Worm (Caenorhabditis elegans) whole organism, L1 larva: Measurements from ENCODE around the gene nspg-7.2.

Experiments used
- C04F5.9 ChIP-seq: sonication (generic microtip); optimal IDR thresholded peaks from 2 replicates; lab custom pipeline; 2016; ENCODE audit warnings: missing genetic modification characterization, missing compliant biosample characterization
- F16B12.6 ChIP-seq: fragments of 150-350 bp; optimal IDR thresholded peaks from 2 replicates; lab custom pipeline; 2014; ENCODE audit warnings: missing biosample characterization, missing genetic modification characterization
- Y116A8C.19 ChIP-seq: sonication (generic microtip); optimal IDR thresholded peaks from 2 replicates; lab custom pipeline; 2016; ENCODE audit warnings: missing compliant biosample characterization, missing genetic modification characterization, borderline replicate concordance
- aha-1 ChIP-seq: fragments of 150-350 bp; optimal IDR thresholded peaks from 2 replicates; lab custom pipeline; 2014; ENCODE audit warnings: missing biosample characterization, missing genetic modification characterization
- alr-1 ChIP-seq: fragments of 200-800 bp; sonication (Bioruptor generic); optimal IDR thresholded peaks from 2 replicates; lab custom pipeline; 2018; ENCODE audit warnings: borderline replicate concordance, mild to moderate bottlenecking, missing genetic modification characterization, missing compliant biosample characterization
- ceh-63 ChIP-seq: fragments of 200-800 bp; sonication (Bioruptor generic); optimal IDR thresholded peaks from 2 replicates; lab custom pipeline; 2018; ENCODE audit warnings: mild to moderate bottlenecking, missing genetic modification characterization, missing compliant biosample characterization
- ceh-90 ChIP-seq: sonication (generic microtip); optimal IDR thresholded peaks from 2 replicates; lab custom pipeline; 2016; ENCODE audit warnings: missing genetic modification characterization, missing compliant biosample characterization
- ces-1 ChIP-seq: fragments of 150-350 bp; optimal IDR thresholded peaks from 2 replicates; lab custom pipeline; 2014; ENCODE audit warnings: missing biosample characterization, missing genetic modification reagents, missing genetic modification characterization
- dpl-1 ChIP-seq, 3 experiments: fragments of 150-350 bp in 2 of 3; sonication (generic microtip) in 1 of 3; optimal IDR thresholded peaks; 2 replicates each; lab custom pipeline; 2014 to 2017; ENCODE audit warnings: missing biosample characterization in 3 of 3, missing genetic modification characterization in 3 of 3, missing genetic modification reagents in 3 of 3
- egl-27 ChIP-seq, 2 experiments: fragments of 150-350 bp in 1 of 2; sonication (generic microtip); optimal IDR thresholded peaks; 3 replicates each; lab custom pipeline; 2017 to 2018; ENCODE audit warnings: missing biosample characterization in 2 of 2, missing genetic modification characterization in 2 of 2, missing genetic modification reagents in 2 of 2
- elt-2 ChIP-seq: sonication (generic microtip); optimal IDR thresholded peaks from 2 replicates; lab custom pipeline; 2016; ENCODE audit warnings: missing genetic modification characterization, mild to moderate bottlenecking, inconsistent platforms, missing compliant biosample characterization, missing genetic modification reagents
- fkh-10 ChIP-seq: sonication (generic microtip); optimal IDR thresholded peaks from 2 replicates; lab custom pipeline; 2017; ENCODE audit warnings: missing biosample characterization, missing genetic modification reagents, missing genetic modification characterization
- fkh-4 ChIP-seq: sonication (generic microtip); optimal IDR thresholded peaks from 2 replicates; lab custom pipeline; 2016; ENCODE audit warnings: missing compliant biosample characterization, missing genetic modification characterization, borderline replicate concordance
- fkh-8 ChIP-seq: sonication (generic microtip); optimal IDR thresholded peaks from 2 replicates; lab custom pipeline; 2016; ENCODE audit warnings: mild to moderate bottlenecking, missing genetic modification characterization, missing compliant biosample characterization
- fos-1 ChIP-seq: fragments of 150-350 bp; optimal IDR thresholded peaks from 2 replicates; lab custom pipeline; 2014; ENCODE audit warnings: missing biosample characterization, missing genetic modification characterization
- grh-1 ChIP-seq: fragments of 200-800 bp; sonication (Bioruptor generic); IDR thresholded peaks from 2 replicates; pipeline ENCODE4 v1.3.6; 2022; ENCODE audit warnings: missing genetic modification reagents, missing genetic modification characterization, missing compliant biosample characterization
- hlh-17 ChIP-seq: fragments of 200-800 bp; sonication (Bioruptor generic); optimal IDR thresholded peaks from 2 replicates; lab custom pipeline; 2018; ENCODE audit warnings: missing genetic modification characterization, mild to moderate bottlenecking, missing compliant biosample characterization, moderate library complexity, borderline replicate concordance
- irx-1 ChIP-seq: sonication (generic microtip); optimal IDR thresholded peaks from 2 replicates; lab custom pipeline; 2016; ENCODE audit warnings: missing genetic modification characterization, missing compliant biosample characterization
- lin-13 ChIP-seq: fragments of 150-350 bp; optimal IDR thresholded peaks from 2 replicates; lab custom pipeline; 2014; ENCODE audit warnings: missing biosample characterization, missing genetic modification reagents, missing genetic modification characterization
- lin-14 ChIP-seq: fragments of 200-800 bp; sonication (Bioruptor generic); optimal IDR thresholded peaks from 2 replicates; lab custom pipeline; 2018; ENCODE audit warnings: mild to moderate bottlenecking, missing genetic modification characterization, moderate library complexity, missing compliant biosample characterization
- lin-15B ChIP-seq: fragments of 150-350 bp; sonication (generic microtip); optimal IDR thresholded peaks from 3 replicates; lab custom pipeline; 2014; ENCODE audit warnings: missing biosample characterization, missing genetic modification characterization
- lin-35 ChIP-seq, 2 experiments: fragments of 150-350 bp; optimal IDR thresholded peaks; 2 replicates each; lab custom pipeline; 2014; ENCODE audit warnings: missing biosample characterization in 2 of 2, missing genetic modification characterization in 2 of 2, missing genetic modification reagents in 2 of 2
- lir-3 ChIP-seq: sonication (generic microtip); optimal IDR thresholded peaks from 2 replicates; lab custom pipeline; 2016; ENCODE audit warnings: mild to moderate bottlenecking, missing genetic modification characterization, moderate library complexity, missing compliant biosample characterization; ENCODE audit not compliant: poor library complexity
- lsy-2 ChIP-seq, 2 experiments: fragments of 150-350 bp; optimal IDR thresholded peaks; 2 replicates each; lab custom pipeline; 2014; ENCODE audit warnings: missing biosample characterization in 2 of 2, missing genetic modification characterization in 2 of 2
- mab-9 ChIP-seq: fragments of 200-800 bp; sonication (Bioruptor generic); IDR thresholded peaks from 2 replicates; pipeline ENCODE4 v1.3.6; 2022; ENCODE audit warnings: missing genetic modification reagents, missing genetic modification characterization, missing compliant biosample characterization
- mep-1 ChIP-seq: fragments of 150-350 bp; optimal IDR thresholded peaks from 2 replicates; lab custom pipeline; 2014; ENCODE audit warnings: missing biosample characterization, missing genetic modification characterization
- nhr-11 ChIP-seq: fragments of 150-350 bp; optimal IDR thresholded peaks from 2 replicates; lab custom pipeline; 2014; ENCODE audit warnings: missing biosample characterization, missing genetic modification characterization
- nhr-12 ChIP-seq: sonication (generic microtip); optimal IDR thresholded peaks from 2 replicates; lab custom pipeline; 2017; ENCODE audit warnings: missing biosample characterization, missing genetic modification characterization
- nhr-19 ChIP-seq: fragments of 200-800 bp; sonication (Bioruptor generic); conservative IDR thresholded peaks from 2 replicates; pipeline ENCODE4 v1.3.6; 2022; ENCODE audit warnings: missing genetic modification characterization, missing compliant biosample characterization
- nhr-20 ChIP-seq: sonication (generic microtip); optimal IDR thresholded peaks from 2 replicates; lab custom pipeline; 2016; ENCODE audit warnings: mild to moderate bottlenecking, missing genetic modification characterization, missing compliant biosample characterization
- nhr-237 ChIP-seq: fragments of 150-350 bp; optimal IDR thresholded peaks from 2 replicates; lab custom pipeline; 2014; ENCODE audit warnings: missing biosample characterization, missing genetic modification characterization
- nhr-71 ChIP-seq: sonication (generic microtip); optimal IDR thresholded peaks from 2 replicates; lab custom pipeline; 2016; ENCODE audit warnings: mild to moderate bottlenecking, missing genetic modification characterization, moderate library complexity, missing compliant biosample characterization
- nhr-84 ChIP-seq: sonication (generic microtip); optimal IDR thresholded peaks from 2 replicates; lab custom pipeline; 2017; ENCODE audit warnings: missing biosample characterization, missing genetic modification characterization
- nhr-85 ChIP-seq: sonication (generic microtip); peaks from one replicate; lab custom pipeline; 2016; ENCODE audit warnings: missing genetic modification characterization, inconsistent platforms, missing compliant biosample characterization
- pag-3 ChIP-seq: sonication (generic microtip); optimal IDR thresholded peaks from 2 replicates; lab custom pipeline; 2017; ENCODE audit warnings: missing genetic modification characterization, mild to moderate bottlenecking, missing compliant biosample characterization, antibody characterized with exemption, borderline replicate concordance; ENCODE audit not compliant: insufficient read depth
- pax-3 ChIP-seq: fragments of 200-800 bp; sonication (Bioruptor generic); optimal IDR thresholded peaks from 2 replicates; lab custom pipeline; 2018; ENCODE audit warnings: mild to moderate bottlenecking, missing genetic modification characterization, moderate library complexity, missing compliant biosample characterization
- rnt-1 ChIP-seq: sonication (generic microtip); optimal IDR thresholded peaks from 2 replicates; lab custom pipeline; 2016; ENCODE audit warnings: mild to moderate bottlenecking, missing genetic modification characterization, moderate library complexity, missing compliant biosample characterization
- skn-1 ChIP-seq: fragments of 150-350 bp; optimal IDR thresholded peaks from 2 replicates; lab custom pipeline; 2014; ENCODE audit warnings: missing biosample characterization, missing genetic modification characterization
- snpc-4 ChIP-seq: fragments of 150-350 bp; optimal IDR thresholded peaks from 2 replicates; lab custom pipeline; 2014; ENCODE audit warnings: missing biosample characterization, missing genetic modification characterization
- sptf-1 ChIP-seq: fragments of 150-350 bp; optimal IDR thresholded peaks from 2 replicates; lab custom pipeline; 2014; ENCODE audit warnings: missing biosample characterization, missing genetic modification characterization
- sup-37 ChIP-seq: fragments of 200-800 bp; sonication (Bioruptor generic); optimal IDR thresholded peaks from 2 replicates; lab custom pipeline; 2018; ENCODE audit warnings: mild to moderate bottlenecking, missing genetic modification characterization, missing compliant biosample characterization
- tbx-2 ChIP-seq: sonication (generic microtip); optimal IDR thresholded peaks from 2 replicates; lab custom pipeline; 2016; ENCODE audit warnings: missing genetic modification characterization, missing compliant biosample characterization
- unc-130 ChIP-seq: fragments of 150-350 bp; optimal IDR thresholded peaks from 2 replicates; lab custom pipeline; 2017; ENCODE audit warnings: missing biosample characterization, missing genetic modification characterization, inconsistent platforms
- unc-30 ChIP-seq: sonication (generic microtip); optimal IDR thresholded peaks from 2 replicates; lab custom pipeline; 2017; ENCODE audit warnings: missing biosample characterization, missing genetic modification characterization
- unc-86 ChIP-seq: sonication (generic microtip); optimal IDR thresholded peaks from 2 replicates; lab custom pipeline; 2016; ENCODE audit warnings: missing genetic modification characterization, missing compliant biosample characterization
- unc-98 ChIP-seq: fragments of 200-800 bp; sonication (Bioruptor generic); IDR thresholded peaks from 2 replicates; pipeline ENCODE4 v1.3.6; 2022; ENCODE audit warnings: missing genetic modification characterization, missing compliant biosample characterization
- vab-15 ChIP-seq: sonication (generic microtip); optimal IDR thresholded peaks from 2 replicates; lab custom pipeline; 2017; ENCODE audit warnings: missing genotype, mild to moderate bottlenecking, missing genetic modification characterization, missing compliant biosample characterization
- zag-1 ChIP-seq: fragments of 150-350 bp; optimal IDR thresholded peaks from 2 replicates; lab custom pipeline; 2014; ENCODE audit warnings: missing biosample characterization, missing genetic modification characterization
- zip-4 ChIP-seq: fragments of 200-800 bp; sonication (Bioruptor generic); optimal IDR thresholded peaks from 2 replicates; lab custom pipeline; 2018; ENCODE audit warnings: mild to moderate bottlenecking, missing genetic modification characterization, moderate library complexity, missing compliant biosample characterization
- ztf-11 ChIP-seq, 2 experiments: sonication (generic microtip); optimal IDR thresholded peaks; 2 replicates each; lab custom pipeline; 2016 to 2017; ENCODE audit warnings: missing genetic modification characterization in 2 of 2, missing biosample characterization in 1 of 2, missing compliant biosample characterization in 1 of 2

The nspg-7.2 gene

ce11 chrIII:3294283-3294793 is 36.1 kb upstream of the nspg-7.2 start, which contains the start of the genes Y53G8AR.8 and Y53G8AR.6 (continued):
- no peak for TF ChIP-seq unc-98
- TF ChIP-seq zag-1 (tag; lab: Kevin White, UChicago), result no peak
- no peak for TF ChIP-seq rnt-1 (tag; lab: Kevin White, UChicago)
- TF ChIP-seq pax-3 (tag; lab: Kevin White, UChicago), result no peak
- TF ChIP-seq elt-2, result no peak
- no peak for TF ChIP-seq hlh-17 (GFP tag; lab: Kevin White, UChicago)
- no peak for TF ChIP-seq ceh-63 (GFP tag; lab: Kevin White, UChicago)
- no peak for TF ChIP-seq nhr-11 (tag; lab: Kevin White, UChicago)
- no peak for TF ChIP-seq sptf-1 (tag; lab: Kevin White, UChicago)
- no peak for TF ChIP-seq zip-4 (GFP tag; lab: Kevin White, UChicago)
- no peak for TF ChIP-seq irx-1 (tag; lab: Kevin White, UChicago)
- no peak for TF ChIP-seq aha-1 (tag; lab: Kevin White, UChicago)
- TF ChIP-seq lin-35 (GFP tag; optimal IDR thresholded peaks at IDR 0.05; lab: Kevin White, UChicago), result peak; percentile 38 to 45
- no peak for TF ChIP-seq lin-13 (GFP tag; lab: Kevin White, UChicago)
- TF ChIP-seq ces-1, result no peak
- TF ChIP-seq nhr-19 (GFP tag; lab: Robert Waterston, UW), result 0 out of 2 replicates have a peak, but pooled peaks have one; percentile 3
- no peak for TF ChIP-seq alr-1 (tag; lab: Kevin White, UChicago)
- TF ChIP-seq sup-37 (GFP tag; lab: Kevin White, UChicago), result no peak
- TF ChIP-seq F16B12.6 (tag; lab: Kevin White, UChicago), result peak; percentile 40
- no peak for TF ChIP-seq snpc-4
- TF ChIP-seq unc-86 (tag; lab: Kevin White, UChicago), result no peak
- TF ChIP-seq ztf-11 (tag; optimal IDR thresholded peaks at IDR 0.05; lab: Kevin White, UChicago), result no peak
- TF ChIP-seq fkh-8, result no peak
- TF ChIP-seq ceh-90 (tag; lab: Kevin White, UChicago), result no peak
- TF ChIP-seq pag-3 (tag; lab: Kevin White, UChicago), result no peak
- TF ChIP-seq nhr-20, result no peak
- no peak for TF ChIP-seq egl-27 (tag; optimal IDR thresholded peaks at IDR 0.05; lab: Kevin White, UChicago)
- TF ChIP-seq nhr-71 (tag; lab: Kevin White, UChicago), result no peak
- no peak for TF ChIP-seq lin-14 (GFP tag; lab: Kevin White, UChicago)
- TF ChIP-seq skn-1, result peak; percentile 1
- no peak for TF ChIP-seq mab-9 (GFP tag; lab: Robert Waterston, UW)
- TF ChIP-seq nhr-84 (tag; lab: Kevin White, UChicago), result no peak
- peak; percentile 53 to 62 for TF ChIP-seq lsy-2 (tag; optimal IDR thresholded peaks at IDR 0.05; lab: Kevin White, UChicago)
- no peak for TF ChIP-seq grh-1 (GFP tag; lab: Robert Waterston, UW)
- no peak for TF ChIP-seq Y116A8C.19 (tag; lab: Kevin White, UChicago)
- no peak for TF ChIP-seq vab-15 (tag; lab: Kevin White, UChicago)
- TF ChIP-seq tbx-2 (tag; lab: Kevin White, UChicago), result peak; percentile 18
- no peak for TF ChIP-seq lin-15B (tag; lab: Kevin White, UChicago)
- no peak for TF ChIP-seq nhr-237
- TF ChIP-seq unc-30 (tag; lab: Kevin White, UChicago), result no peak
- TF ChIP-seq unc-130 (tag; lab: Kevin White, UChicago), result no peak
- no peak for TF ChIP-seq C04F5.9 (tag; lab: Kevin White, UChicago)
- TF ChIP-seq fkh-10 (GFP tag; lab: Kevin White, UChicago), result no peak
- TF ChIP-seq fkh-4, result no peak
- TF ChIP-seq mep-1 (tag; lab: Kevin White, UChicago), result peak; percentile 55
- TF ChIP-seq nhr-85 (tag; lab: Kevin White, UChicago), result no peak
- no peak for TF ChIP-seq nhr-12
- no peak for TF ChIP-seq lir-3 (tag; lab: Kevin White, UChicago)
- TF ChIP-seq dpl-1 (GFP tag; optimal IDR thresholded peaks at IDR 0.05; lab: Kevin White, UChicago), result peak in 2 of 3 experiments; percentile 30 to 56
- TF ChIP-seq fos-1 (tag; lab: Kevin White, UChicago), result no peak
